Worm (Caenorhabditis elegans) whole organism, mixed stage, embryonic: ENCODE data around the gene F07B10.7.
A peak's percentile ranks its signal among the peaks of the same experiment; 100 is the strongest.

ENCODE experiments used
- M03D4.4 ChIP-seq: sonication (generic microtip); optimal IDR thresholded peaks from 2 replicates; lab custom pipeline; 2017; ENCODE audit warnings: mild to moderate bottlenecking, missing genetic modification characterization, missing compliant biosample characterization
- bed-3 ChIP-seq: fragments of 200-800 bp; sonication (Bioruptor generic); optimal IDR thresholded peaks from 3 replicates; lab custom pipeline; 2018; ENCODE audit warnings: mild to moderate bottlenecking, missing genetic modification characterization, moderate library complexity, missing compliant biosample characterization
- blmp-1 ChIP-seq: fragments of 150-350 bp; optimal IDR thresholded peaks from 2 replicates; lab custom pipeline; 2014; ENCODE audit warnings: missing biosample characterization, missing genetic modification characterization
- ceh-43 ChIP-seq: fragments of 200-800 bp; sonication (Bioruptor generic); optimal IDR thresholded peaks from 2 replicates; lab custom pipeline; 2018; ENCODE audit warnings: mild to moderate bottlenecking, missing genetic modification characterization, moderate library complexity, missing compliant biosample characterization
- ceh-83 ChIP-seq: fragments of 200-800 bp; sonication (Bioruptor generic); optimal IDR thresholded peaks from 2 replicates; lab custom pipeline; 2018; ENCODE audit warnings: mild to moderate bottlenecking, missing genetic modification characterization, missing compliant biosample characterization
- ces-1 ChIP-seq: fragments of 150-350 bp; optimal IDR thresholded peaks from 2 replicates; lab custom pipeline; 2014; ENCODE audit warnings: missing biosample characterization, missing genetic modification reagents, missing genetic modification characterization
- cnd-1 ChIP-seq: fragments of 200-800 bp; sonication (Bioruptor generic); optimal IDR thresholded peaks from 2 replicates; lab custom pipeline; 2018; ENCODE audit warnings: mild to moderate bottlenecking, missing genetic modification characterization, missing compliant biosample characterization
- drap-1 ChIP-seq: fragments of 200-800 bp; sonication (Bioruptor generic); optimal IDR thresholded peaks from 3 replicates; lab custom pipeline; 2018; ENCODE audit warnings: mild to moderate bottlenecking, missing genetic modification characterization, missing compliant biosample characterization
- elt-1 ChIP-seq: sonication (generic microtip); optimal IDR thresholded peaks from 2 replicates; lab custom pipeline; 2017; ENCODE audit warnings: missing genetic modification characterization, mild to moderate bottlenecking, missing compliant biosample characterization, antibody characterized with exemption, moderate library complexity, borderline replicate concordance; ENCODE audit not compliant: insufficient read depth
- flh-1 ChIP-seq: fragments of 200-800 bp; sonication (Bioruptor generic); optimal IDR thresholded peaks from 2 replicates; lab custom pipeline; 2018; ENCODE audit warnings: mild to moderate bottlenecking, missing genetic modification characterization, moderate library complexity, missing compliant biosample characterization
- ham-2 ChIP-seq: fragments of 200-800 bp; sonication (Bioruptor generic); optimal IDR thresholded peaks from 2 replicates; lab custom pipeline; 2018; ENCODE audit warnings: mild to moderate bottlenecking, missing genetic modification characterization, missing compliant biosample characterization
- hlh-1 ChIP-seq: fragments of 150-350 bp; optimal IDR thresholded peaks from 2 replicates; lab custom pipeline; 2014; ENCODE audit warnings: missing biosample characterization, missing genetic modification reagents, missing genetic modification characterization
- lin-13 ChIP-seq: fragments of 150-350 bp; optimal IDR thresholded peaks from 2 replicates; lab custom pipeline; 2014; ENCODE audit warnings: missing biosample characterization, missing genetic modification characterization
- lin-32 ChIP-seq: fragments of 200-800 bp; sonication (Bioruptor generic); optimal IDR thresholded peaks from 2 replicates; lab custom pipeline; 2018; ENCODE audit warnings: mild to moderate bottlenecking, missing genetic modification characterization, missing compliant biosample characterization
- lsy-2 ChIP-seq: fragments of 150-350 bp; optimal IDR thresholded peaks from 2 replicates; lab custom pipeline; 2014; ENCODE audit warnings: missing biosample characterization, missing genetic modification characterization
- mep-1 ChIP-seq: fragments of 150-350 bp; optimal IDR thresholded peaks from 2 replicates; lab custom pipeline; 2017; ENCODE audit warnings: missing biosample characterization, missing genetic modification reagents, missing genetic modification characterization, inconsistent platforms
- mls-2 ChIP-seq: sonication (generic microtip); optimal IDR thresholded peaks from 2 replicates; lab custom pipeline; 2016; ENCODE audit warnings: mild to moderate bottlenecking, missing genetic modification characterization, moderate library complexity, missing compliant biosample characterization
- nhr-12 ChIP-seq: fragments of 150-350 bp; optimal IDR thresholded peaks from 2 replicates; lab custom pipeline; 2014; ENCODE audit warnings: missing biosample characterization, missing genetic modification characterization
- nhr-2 ChIP-seq: fragments of 150-350 bp; optimal IDR thresholded peaks from 2 replicates; lab custom pipeline; 2014; ENCODE audit warnings: missing biosample characterization, missing genetic modification characterization
- nhr-237 ChIP-seq: fragments of 150-350 bp; optimal IDR thresholded peaks from 2 replicates; lab custom pipeline; 2014; ENCODE audit warnings: missing biosample characterization, missing genetic modification characterization
- nhr-76 ChIP-seq: sonication (generic microtip); optimal IDR thresholded peaks from 2 replicates; lab custom pipeline; 2017; ENCODE audit warnings: missing biosample characterization, missing genetic modification characterization
- pha-4 ChIP-seq: fragments of 150-350 bp; optimal IDR thresholded peaks from 2 replicates; lab custom pipeline; 2018; ENCODE audit warnings: missing biosample characterization, missing genetic modification reagents, missing genetic modification characterization
- sem-2 ChIP-seq: fragments of 200-800 bp; sonication (Bioruptor generic); optimal IDR thresholded peaks from 2 replicates; lab custom pipeline; 2018; ENCODE audit warnings: mild to moderate bottlenecking, missing genetic modification characterization, missing compliant biosample characterization
- snpc-4 ChIP-seq: fragments of 150-350 bp; optimal IDR thresholded peaks from 2 replicates; lab custom pipeline; 2014; ENCODE audit warnings: missing biosample characterization, missing genetic modification characterization
- sptf-1 ChIP-seq: sonication (generic microtip); optimal IDR thresholded peaks from 2 replicates; lab custom pipeline; 2017; ENCODE audit warnings: mild to moderate bottlenecking, missing genetic modification characterization, moderate library complexity, missing compliant biosample characterization
- tbx-8 ChIP-seq: fragments of 200-800 bp; sonication (Bioruptor generic); optimal IDR thresholded peaks from 2 replicates; lab custom pipeline; 2018; ENCODE audit warnings: mild to moderate bottlenecking, missing genetic modification characterization, moderate library complexity, missing compliant biosample characterization
- unc-120 ChIP-seq: sonication (generic microtip); optimal IDR thresholded peaks from 2 replicates; lab custom pipeline; 2017; ENCODE audit warnings: missing genetic modification characterization, missing compliant biosample characterization; ENCODE audit not compliant: poor library complexity, severe bottlenecking
- unc-39 ChIP-seq: fragments of 150-350 bp; optimal IDR thresholded peaks from 2 replicates; lab custom pipeline; 2014; ENCODE audit warnings: missing biosample characterization, missing genetic modification characterization
- unc-62 ChIP-seq: fragments of 150-350 bp; optimal IDR thresholded peaks from 2 replicates; lab custom pipeline; 2014; ENCODE audit warnings: missing biosample characterization, missing genetic modification reagents, missing genetic modification characterization
- zip-8 ChIP-seq: fragments of 150-350 bp; optimal IDR thresholded peaks from 2 replicates; lab custom pipeline; 2014; ENCODE audit warnings: missing biosample characterization, missing genetic modification characterization
- ztf-11 ChIP-seq: fragments of 150-350 bp; optimal IDR thresholded peaks from 2 replicates; lab custom pipeline; 2014; ENCODE audit warnings: missing biosample characterization, missing genetic modification characterization

F07B10.7 gene

ce11 chrV:11220936-11221335 is 39.6 kb downstream of the F07B10.7 start, which contains the start of gene T19B10.2:
Gene T19B10.2 (plus strand): TSS chrV:11221302.
- TF ChIP-seq lsy-2 (tag; lab: Kevin White, UChicago) (no peak), elt-1 (tag; lab: Kevin White, UChicago) (peak; percentile 83)

DNA sequence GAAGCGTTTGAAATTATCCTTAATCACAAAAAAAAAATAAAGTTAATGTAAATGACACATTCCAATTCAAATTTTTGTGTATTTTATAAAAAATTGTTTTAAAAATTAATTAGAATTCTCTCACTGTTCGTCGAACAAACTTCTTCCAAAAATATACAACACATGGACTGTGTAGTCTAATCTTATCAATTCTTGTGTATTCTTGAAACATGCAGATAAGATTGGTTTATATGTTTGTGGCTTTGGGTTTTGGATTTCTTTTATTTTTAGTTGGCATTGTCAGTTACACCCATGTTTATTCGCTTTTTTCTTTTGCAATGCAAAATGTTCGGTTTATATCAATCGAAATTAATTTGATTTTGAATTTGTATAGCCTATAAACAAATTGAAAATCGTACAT is 40.1 kb downstream of the F07B10.7 start:
- TF ChIP-seq lin-32 (GFP tag; lab: Kevin White, UChicago) (no peak), unc-120 (tag; lab: Kevin White, UChicago) (no peak), ceh-43 (no peak), mep-1 (tag; lab: Kevin White, UChicago) (no peak)

DNA sequence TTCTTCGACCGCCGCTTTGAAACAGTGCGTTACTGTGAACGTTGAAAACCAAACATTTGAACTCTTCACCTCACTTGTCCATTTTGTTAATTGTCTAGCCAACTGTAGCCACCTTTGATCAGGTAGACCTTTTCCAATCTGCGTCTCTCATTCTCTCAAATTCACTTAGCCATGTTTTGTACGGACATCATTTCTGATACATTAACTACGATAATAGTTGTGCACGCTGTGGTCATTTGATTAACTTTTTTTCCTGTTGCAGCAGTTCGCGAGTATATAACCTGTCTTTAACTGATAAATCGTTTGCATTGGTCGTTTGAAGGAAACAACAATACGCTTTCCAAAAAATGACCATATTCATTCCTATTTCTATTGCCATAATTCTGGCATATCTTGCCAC is 43.1 kb downstream of the F07B10.7 start, which contains the start of gene cyp-29A2:
Gene cyp-29A2 (plus strand): TSS at position 190 of the 400 bp plus-strand sequence.
- TF ChIP-seq mls-2 (tag; lab: Kevin White, UChicago), result no peak
- no peak for TF ChIP-seq snpc-4 (tag; lab: Kevin White, UChicago)
- no peak for TF ChIP-seq hlh-1 (tag; lab: Kevin White, UChicago)
- no peak for TF ChIP-seq sem-2
- TF ChIP-seq unc-62, result no peak
- TF ChIP-seq M03D4.4 (tag; lab: Kevin White, UChicago), result no peak
- no peak for TF ChIP-seq nhr-237 (tag; lab: Kevin White, UChicago)
- TF ChIP-seq lin-32 (GFP tag; lab: Kevin White, UChicago), result no peak
- TF ChIP-seq ztf-11 (tag; lab: Kevin White, UChicago), result no peak
- no peak for TF ChIP-seq ces-1 (GFP tag; lab: Kevin White, UChicago)
- no peak for TF ChIP-seq flh-1 (GFP tag; lab: Kevin White, UChicago)
- no peak for TF ChIP-seq unc-39 (tag; lab: Kevin White, UChicago)
- TF ChIP-seq nhr-76 (tag; lab: Kevin White, UChicago), result no peak
- no peak for TF ChIP-seq bed-3 (GFP tag; lab: Kevin White, UChicago)
- TF ChIP-seq pha-4 (tag; lab: Kevin White, UChicago), result no peak

ce11 chrV:11216137-11216536 is 44.4 kb downstream of the F07B10.7 start:
- TF ChIP-seq flh-1 (GFP tag; lab: Kevin White, UChicago) (no peak), ztf-11 (tag; lab: Kevin White, UChicago) (no peak), lsy-2 (tag; lab: Kevin White, UChicago) (no peak), pha-4 (tag; lab: Kevin White, UChicago) (no peak), unc-120 (tag; lab: Kevin White, UChicago) (no peak), cnd-1 (no peak), lin-13 (tag; lab: Kevin White, UChicago) (no peak)
- TF ChIP-seq, all 35 proteins: peak for 0

- TF ChIP-seq blmp-1 (tag; lab: Kevin White, UChicago) (no peak), drap-1 (GFP tag; lab: Kevin White, UChicago) (no peak), unc-62 (no peak), flh-1 (GFP tag; lab: Kevin White, UChicago) (no peak), snpc-4 (tag; lab: Kevin White, UChicago) (no peak), unc-39 (tag; lab: Kevin White, UChicago) (no peak), nhr-76 (tag; lab: Kevin White, UChicago) (no peak), sptf-1 (tag; lab: Kevin White, UChicago) (no peak), nhr-237 (tag; lab: Kevin White, UChicago) (no peak), sem-2 (no peak), nhr-12 (tag; lab: Kevin White, UChicago) (no peak), ceh-43 (no peak), ceh-83 (GFP tag; lab: Kevin White, UChicago) (no peak), bed-3 (GFP tag; lab: Kevin White, UChicago) (no peak), unc-120 (tag; lab: Kevin White, UChicago) (no peak), hlh-1 (tag; lab: Kevin White, UChicago) (no peak), cnd-1 (no peak), elt-1 (tag; lab: Kevin White, UChicago) (no peak)
Measured at ce11 chrV:11214569-11214968, 46.0 kb downstream of the F07B10.7 start.

DNA sequence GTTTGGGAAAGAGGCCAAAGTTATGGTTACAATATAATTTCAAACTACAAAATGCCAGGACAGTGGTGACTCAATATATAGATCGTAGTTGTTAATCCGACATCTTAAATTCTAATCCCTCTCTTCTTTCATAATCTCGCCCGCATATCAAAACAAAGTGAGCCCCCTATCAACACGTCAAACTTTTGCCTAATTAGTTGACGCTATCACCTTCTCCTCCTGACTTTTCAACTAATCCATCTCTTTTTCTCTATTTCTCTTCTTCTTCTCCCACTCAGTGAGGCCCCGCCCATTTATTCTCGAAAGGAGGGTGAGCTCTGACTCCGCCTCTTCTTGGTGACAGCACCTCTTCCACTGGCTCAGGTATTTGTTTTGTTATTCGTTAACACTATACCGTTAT is 49.2 kb downstream of the F07B10.7 start:
- TF ChIP-seq bed-3 (GFP tag; lab: Kevin White, UChicago) (no peak), nhr-237 (tag; lab: Kevin White, UChicago) (no peak), nhr-76 (tag; lab: Kevin White, UChicago) (no peak), ces-1 (GFP tag; lab: Kevin White, UChicago) (no peak), nhr-12 (tag; lab: Kevin White, UChicago) (no peak), tbx-8 (GFP tag; lab: Kevin White, UChicago) (no peak), mls-2 (tag; lab: Kevin White, UChicago) (no peak), unc-120 (tag; lab: Kevin White, UChicago) (no peak), nhr-2 (tag; lab: Kevin White, UChicago) (no peak), zip-8 (no peak), lin-32 (GFP tag; lab: Kevin White, UChicago) (no peak), ceh-83 (GFP tag; lab: Kevin White, UChicago) (no peak), ham-2 (GFP tag; lab: Kevin White, UChicago) (no peak), M03D4.4 (tag; lab: Kevin White, UChicago) (no peak), drap-1 (GFP tag; lab: Kevin White, UChicago) (no peak), pha-4 (tag; lab: Kevin White, UChicago) (no peak)
- TF ChIP-seq, all 35 proteins: peak for 0
